Worm (Caenorhabditis elegans) whole organism, mixed stage, embryonic: ENCODE results near the gene Y73C8B.2.
A peak's percentile ranks its signal among the peaks of the same experiment; 100 is the strongest.

Experiments used
- M03D4.4 ChIP-seq: sonication (generic microtip); optimal IDR thresholded peaks from 2 replicates; lab custom pipeline; 2017; ENCODE audit warnings: mild to moderate bottlenecking, missing genetic modification characterization, missing compliant biosample characterization
- bed-3 ChIP-seq: fragments of 200-800 bp; sonication (Bioruptor generic); optimal IDR thresholded peaks from 3 replicates; lab custom pipeline; 2018; ENCODE audit warnings: mild to moderate bottlenecking, missing genetic modification characterization, moderate library complexity, missing compliant biosample characterization
- blmp-1 ChIP-seq: fragments of 150-350 bp; optimal IDR thresholded peaks from 2 replicates; lab custom pipeline; 2014; ENCODE audit warnings: missing biosample characterization, missing genetic modification characterization
- ceh-39 ChIP-seq: fragments of 150-350 bp; optimal IDR thresholded peaks from 2 replicates; lab custom pipeline; 2014; ENCODE audit warnings: missing biosample characterization, missing genetic modification characterization
- ceh-43 ChIP-seq: fragments of 200-800 bp; sonication (Bioruptor generic); optimal IDR thresholded peaks from 2 replicates; lab custom pipeline; 2018; ENCODE audit warnings: mild to moderate bottlenecking, missing genetic modification characterization, moderate library complexity, missing compliant biosample characterization
- ceh-83 ChIP-seq: fragments of 200-800 bp; sonication (Bioruptor generic); optimal IDR thresholded peaks from 2 replicates; lab custom pipeline; 2018; ENCODE audit warnings: mild to moderate bottlenecking, missing genetic modification characterization, missing compliant biosample characterization
- ces-1 ChIP-seq: fragments of 150-350 bp; optimal IDR thresholded peaks from 2 replicates; lab custom pipeline; 2014; ENCODE audit warnings: missing biosample characterization, missing genetic modification reagents, missing genetic modification characterization
- cnd-1 ChIP-seq: fragments of 200-800 bp; sonication (Bioruptor generic); optimal IDR thresholded peaks from 2 replicates; lab custom pipeline; 2018; ENCODE audit warnings: mild to moderate bottlenecking, missing genetic modification characterization, missing compliant biosample characterization
- drap-1 ChIP-seq: fragments of 200-800 bp; sonication (Bioruptor generic); optimal IDR thresholded peaks from 3 replicates; lab custom pipeline; 2018; ENCODE audit warnings: mild to moderate bottlenecking, missing genetic modification characterization, missing compliant biosample characterization
- elt-3 ChIP-seq: fragments of 150-350 bp; optimal IDR thresholded peaks from 2 replicates; lab custom pipeline; 2014; ENCODE audit warnings: missing biosample characterization, missing genetic modification characterization
- flh-1 ChIP-seq: fragments of 200-800 bp; sonication (Bioruptor generic); optimal IDR thresholded peaks from 2 replicates; lab custom pipeline; 2018; ENCODE audit warnings: mild to moderate bottlenecking, missing genetic modification characterization, moderate library complexity, missing compliant biosample characterization
- ham-2 ChIP-seq: fragments of 200-800 bp; sonication (Bioruptor generic); optimal IDR thresholded peaks from 2 replicates; lab custom pipeline; 2018; ENCODE audit warnings: mild to moderate bottlenecking, missing genetic modification characterization, missing compliant biosample characterization
- hlh-1 ChIP-seq: fragments of 150-350 bp; optimal IDR thresholded peaks from 2 replicates; lab custom pipeline; 2014; ENCODE audit warnings: missing biosample characterization, missing genetic modification reagents, missing genetic modification characterization
- lin-13 ChIP-seq: fragments of 150-350 bp; optimal IDR thresholded peaks from 2 replicates; lab custom pipeline; 2014; ENCODE audit warnings: missing biosample characterization, missing genetic modification characterization
- lin-32 ChIP-seq: fragments of 200-800 bp; sonication (Bioruptor generic); optimal IDR thresholded peaks from 2 replicates; lab custom pipeline; 2018; ENCODE audit warnings: mild to moderate bottlenecking, missing genetic modification characterization, missing compliant biosample characterization
- mab-5 ChIP-seq: fragments of 150-350 bp; optimal IDR thresholded peaks from 2 replicates; lab custom pipeline; 2014; ENCODE audit warnings: missing biosample characterization, missing genetic modification characterization
- mep-1 ChIP-seq: fragments of 150-350 bp; optimal IDR thresholded peaks from 2 replicates; lab custom pipeline; 2017; ENCODE audit warnings: missing biosample characterization, missing genetic modification reagents, missing genetic modification characterization, inconsistent platforms
- mls-2 ChIP-seq: sonication (generic microtip); optimal IDR thresholded peaks from 2 replicates; lab custom pipeline; 2016; ENCODE audit warnings: mild to moderate bottlenecking, missing genetic modification characterization, moderate library complexity, missing compliant biosample characterization
- nhr-12 ChIP-seq: fragments of 150-350 bp; optimal IDR thresholded peaks from 2 replicates; lab custom pipeline; 2014; ENCODE audit warnings: missing biosample characterization, missing genetic modification characterization
- nhr-2 ChIP-seq: fragments of 150-350 bp; optimal IDR thresholded peaks from 2 replicates; lab custom pipeline; 2014; ENCODE audit warnings: missing biosample characterization, missing genetic modification characterization
- nhr-237 ChIP-seq: fragments of 150-350 bp; optimal IDR thresholded peaks from 2 replicates; lab custom pipeline; 2014; ENCODE audit warnings: missing biosample characterization, missing genetic modification characterization
- nhr-28 ChIP-seq: fragments of 150-350 bp; optimal IDR thresholded peaks from 2 replicates; lab custom pipeline; 2014; ENCODE audit warnings: missing biosample characterization, missing genetic modification characterization
- nhr-76 ChIP-seq: sonication (generic microtip); optimal IDR thresholded peaks from 2 replicates; lab custom pipeline; 2017; ENCODE audit warnings: missing biosample characterization, missing genetic modification characterization
- pha-4 ChIP-seq: fragments of 150-350 bp; optimal IDR thresholded peaks from 2 replicates; lab custom pipeline; 2018; ENCODE audit warnings: missing biosample characterization, missing genetic modification reagents, missing genetic modification characterization
- sem-2 ChIP-seq: fragments of 200-800 bp; sonication (Bioruptor generic); optimal IDR thresholded peaks from 2 replicates; lab custom pipeline; 2018; ENCODE audit warnings: mild to moderate bottlenecking, missing genetic modification characterization, missing compliant biosample characterization
- snpc-4 ChIP-seq: fragments of 150-350 bp; optimal IDR thresholded peaks from 2 replicates; lab custom pipeline; 2014; ENCODE audit warnings: missing biosample characterization, missing genetic modification characterization
- sptf-1 ChIP-seq: sonication (generic microtip); optimal IDR thresholded peaks from 2 replicates; lab custom pipeline; 2017; ENCODE audit warnings: mild to moderate bottlenecking, missing genetic modification characterization, moderate library complexity, missing compliant biosample characterization
- tbx-8 ChIP-seq: fragments of 200-800 bp; sonication (Bioruptor generic); optimal IDR thresholded peaks from 2 replicates; lab custom pipeline; 2018; ENCODE audit warnings: mild to moderate bottlenecking, missing genetic modification characterization, moderate library complexity, missing compliant biosample characterization
- unc-120 ChIP-seq: sonication (generic microtip); optimal IDR thresholded peaks from 2 replicates; lab custom pipeline; 2017; ENCODE audit warnings: missing genetic modification characterization, missing compliant biosample characterization; ENCODE audit not compliant: poor library complexity, severe bottlenecking
- unc-39 ChIP-seq: fragments of 150-350 bp; optimal IDR thresholded peaks from 2 replicates; lab custom pipeline; 2014; ENCODE audit warnings: missing biosample characterization, missing genetic modification characterization
- unc-62 ChIP-seq: fragments of 150-350 bp; optimal IDR thresholded peaks from 2 replicates; lab custom pipeline; 2014; ENCODE audit warnings: missing biosample characterization, missing genetic modification reagents, missing genetic modification characterization
- zip-8 ChIP-seq: fragments of 150-350 bp; optimal IDR thresholded peaks from 2 replicates; lab custom pipeline; 2014; ENCODE audit warnings: missing biosample characterization, missing genetic modification characterization
- ztf-11 ChIP-seq: fragments of 150-350 bp; optimal IDR thresholded peaks from 2 replicates; lab custom pipeline; 2014; ENCODE audit warnings: missing biosample characterization, missing genetic modification characterization

Y73C8B.2 gene

DNA sequence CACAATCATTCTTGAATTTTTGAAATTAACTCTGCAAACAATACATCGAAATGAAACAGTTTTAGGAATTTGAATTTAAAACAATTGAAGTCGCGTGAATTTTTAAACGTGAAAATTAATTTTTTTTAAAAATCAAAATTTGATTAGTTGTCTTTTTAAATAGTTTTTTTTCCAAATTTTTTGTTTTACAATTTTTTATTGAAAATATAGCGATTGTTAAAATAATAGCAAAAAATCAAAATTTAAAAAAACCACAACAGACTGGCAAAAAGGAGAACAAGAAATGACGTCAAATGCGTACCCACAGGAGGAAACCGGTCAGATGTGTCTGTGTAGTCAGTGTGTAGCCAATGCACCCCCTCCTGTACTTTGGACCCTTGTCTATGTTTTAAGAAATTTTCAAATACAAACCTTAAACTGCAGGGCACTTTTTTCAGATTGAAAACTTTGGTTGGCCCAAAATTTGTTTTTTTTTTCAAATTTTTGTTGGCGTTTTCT is 2.1 kb upstream of the Y73C8B.2 start, which contains the start of the genes Y73C8B.1 and Y73C8B.5:
Y73C8B.1 (minus strand) TSS at position 51 of the 498 bp plus-strand sequence.
Y73C8B.5 (plus strand) TSS at position 437 of the 498 bp plus-strand sequence.
- no peak for TF ChIP-seq zip-8 (tag; lab: Kevin White, UChicago)
- TF ChIP-seq mab-5 (tag; lab: Kevin White, UChicago), result no peak
- no peak for TF ChIP-seq ces-1 (GFP tag; lab: Kevin White, UChicago)
- no peak for TF ChIP-seq pha-4
- no peak for TF ChIP-seq snpc-4 (tag; lab: Kevin White, UChicago)
- TF ChIP-seq sem-2, result no peak
- TF ChIP-seq M03D4.4 (tag; lab: Kevin White, UChicago), result no peak

DNA sequence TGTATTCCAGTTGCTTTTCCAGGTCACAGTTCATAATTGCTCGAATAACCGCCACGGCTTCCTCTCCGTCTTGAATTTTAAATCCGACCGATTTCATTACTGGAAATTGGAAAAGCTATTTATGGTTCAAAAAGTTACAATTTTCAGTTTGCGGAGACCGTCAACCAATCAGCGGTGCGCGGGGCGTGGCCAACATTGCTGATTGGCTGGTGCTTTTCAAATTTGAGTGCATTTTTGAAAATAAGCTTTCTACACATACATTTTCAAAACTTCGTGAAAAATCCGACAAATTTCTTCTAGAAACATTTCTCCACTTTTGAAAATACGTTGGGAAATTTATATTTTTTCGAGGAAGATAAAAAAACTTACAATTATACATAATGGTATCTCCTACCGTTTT is 1.0 kb upstream of the Y73C8B.2 start:
- TF ChIP-seq ztf-11 (tag; lab: Kevin White, UChicago) (no peak), nhr-2 (tag; lab: Kevin White, UChicago) (no peak), lin-32 (GFP tag; lab: Kevin White, UChicago) (no peak), tbx-8 (GFP tag; lab: Kevin White, UChicago) (no peak), unc-62 (GFP tag; lab: Kevin White, UChicago) (no peak), mab-5 (tag; lab: Kevin White, UChicago) (no peak), ceh-43 (no peak), nhr-12 (tag; lab: Kevin White, UChicago) (no peak), blmp-1 (no peak), nhr-28 (tag; lab: Kevin White, UChicago) (no peak), elt-3 (tag; lab: Kevin White, UChicago) (no peak), drap-1 (GFP tag; lab: Kevin White, UChicago) (no peak), unc-39 (no peak), ceh-39 (tag; lab: Kevin White, UChicago) (no peak), hlh-1 (tag; lab: Kevin White, UChicago) (no peak), pha-4 (no peak), sptf-1 (no peak), sem-2 (no peak), bed-3 (GFP tag; lab: Kevin White, UChicago) (no peak), mep-1 (tag; lab: Kevin White, UChicago) (no peak)

DNA sequence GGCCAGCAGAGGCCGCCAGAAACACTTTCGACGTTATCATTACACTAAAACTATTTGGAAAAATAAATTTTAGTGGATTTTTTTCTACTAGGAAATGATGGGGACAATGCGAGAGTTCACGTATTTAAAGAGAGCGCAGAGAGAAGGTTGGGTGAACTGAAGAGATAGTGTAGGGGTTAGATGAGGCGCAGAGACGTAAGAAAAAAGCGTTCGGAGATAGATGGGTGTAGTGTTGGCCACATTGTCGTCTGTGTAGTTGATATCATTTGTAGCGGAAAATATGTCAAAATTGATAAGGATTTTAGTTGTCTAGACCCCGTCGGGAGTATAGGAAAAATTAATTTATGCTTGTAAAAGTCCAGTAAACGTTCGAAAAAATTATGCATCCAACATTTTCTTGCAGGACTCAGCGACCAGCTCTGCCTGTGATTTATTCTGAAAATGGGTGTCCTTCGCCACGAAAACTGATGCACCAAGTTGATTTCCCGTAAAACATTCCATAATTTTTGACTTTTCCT is 1.7 kb downstream of the Y73C8B.2 start, which contains the start of the genes Y73C8B.3 and Y73C8B.9:
Y73C8B.3 (minus strand) TSS at position 147 of the 518 bp plus-strand sequence.
Y73C8B.9 (plus strand) TSS at position 468 of the 518 bp plus-strand sequence.
- TF ChIP-seq elt-3 (tag; lab: Kevin White, UChicago), result peak; percentile 46
- TF ChIP-seq sem-2, result no peak
- TF ChIP-seq pha-4, result no peak
- TF ChIP-seq nhr-28 (tag; lab: Kevin White, UChicago), result peak; percentile 4

DNA sequence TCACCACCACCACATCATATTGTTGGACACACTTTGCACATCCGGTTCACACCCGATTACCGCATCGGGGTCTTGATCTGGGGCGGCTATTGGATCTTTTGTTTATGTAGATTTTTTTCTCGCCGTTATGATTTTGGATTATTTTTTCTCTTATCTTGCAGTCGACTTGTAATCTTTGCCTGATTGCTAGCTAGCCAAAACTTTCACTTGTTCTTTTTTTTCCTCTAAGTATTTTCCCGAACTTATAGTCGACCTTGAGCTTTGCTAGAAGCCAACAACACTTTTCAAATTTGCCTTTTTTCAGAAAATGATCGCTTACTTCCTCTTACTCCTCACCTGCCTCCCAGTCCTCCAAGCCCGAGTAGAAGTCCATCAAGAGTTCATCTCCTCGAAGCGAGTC is 6.8 kb downstream of the Y73C8B.2 start, which contains the start of gene lag-2:
lag-2 (plus strand) TSS at position 301 of the 400 bp plus-strand sequence.
- TF ChIP-seq nhr-28 (tag; lab: Kevin White, UChicago), result no peak

DNA sequence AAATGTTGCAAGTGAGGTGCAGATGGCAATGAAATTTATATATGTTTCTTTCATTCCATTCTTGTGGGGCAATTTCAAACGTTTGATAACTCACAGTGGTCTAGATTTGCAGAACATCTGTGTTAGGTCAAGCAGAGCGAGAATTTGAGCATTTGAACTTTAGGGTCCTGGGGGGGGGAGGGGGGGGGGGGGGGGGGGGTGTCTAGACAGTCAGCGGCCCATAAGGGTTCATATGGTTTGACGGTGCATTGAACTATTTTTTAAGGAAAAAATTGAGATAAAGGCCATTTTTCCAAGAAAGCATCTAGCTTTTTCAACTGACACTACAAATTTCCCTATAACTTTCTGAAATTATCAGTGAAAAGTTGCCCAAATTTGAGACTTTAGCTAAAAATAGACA is 8.9 kb downstream of the Y73C8B.2 start:
- TF ChIP-seq ces-1 (GFP tag; lab: Kevin White, UChicago), result no peak
- no peak for TF ChIP-seq sem-2
- TF ChIP-seq nhr-28 (tag; lab: Kevin White, UChicago), result no peak
- TF ChIP-seq, all 35 proteins: peak for 0

DNA sequence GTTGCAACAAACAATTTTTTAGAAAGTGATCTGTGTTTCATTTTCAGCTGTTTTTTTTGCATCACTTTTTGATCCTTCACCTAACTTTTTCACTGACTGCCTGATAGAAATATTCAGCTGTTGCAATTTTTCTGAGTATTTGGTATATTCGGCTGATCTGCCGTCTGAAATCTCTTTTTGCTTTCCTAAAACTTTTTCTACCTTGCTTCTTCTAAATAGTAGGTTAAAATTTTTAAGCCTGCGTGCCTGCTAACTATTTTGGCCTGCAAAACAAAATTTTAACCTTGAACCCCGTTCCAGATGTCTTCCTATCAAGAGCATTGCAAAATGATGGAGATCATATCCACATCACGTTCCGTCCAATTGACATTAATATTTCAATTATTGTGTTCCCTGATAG is 18.6 kb downstream of the Y73C8B.2 start, which contains the start of gene srab-8:
srab-8 (plus strand) TSS at position 301 of the 400 bp plus-strand sequence.
- TF ChIP-seq pha-4, result no peak

DNA sequence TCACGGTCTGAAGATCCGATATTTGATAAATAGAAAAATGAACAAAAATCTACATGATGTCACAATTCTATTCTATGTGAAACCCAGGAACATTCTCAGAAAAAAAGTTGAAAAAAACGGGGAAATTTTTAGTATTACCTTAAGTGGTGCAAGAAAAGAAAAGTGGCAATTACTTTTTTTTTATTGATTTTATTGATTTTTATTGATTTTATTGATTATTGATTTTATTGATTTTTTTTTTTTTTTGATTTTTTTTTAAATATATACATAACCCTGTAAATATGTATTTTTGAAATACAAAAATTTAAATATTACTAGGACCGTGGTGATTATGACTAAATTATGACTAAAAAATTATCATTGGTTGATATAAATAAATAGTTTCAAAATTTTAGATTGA is 23.2 kb downstream of the Y73C8B.2 start:
- TF ChIP-seq drap-1 (GFP tag; lab: Kevin White, UChicago) (no peak), sem-2 (no peak), blmp-1 (no peak), nhr-28 (tag; lab: Kevin White, UChicago) (no peak), ceh-83 (GFP tag; lab: Kevin White, UChicago) (no peak), bed-3 (GFP tag; lab: Kevin White, UChicago) (no peak), nhr-76 (no peak), lin-32 (GFP tag; lab: Kevin White, UChicago) (no peak), ham-2 (GFP tag; lab: Kevin White, UChicago) (no peak), mls-2 (tag; lab: Kevin White, UChicago) (no peak), nhr-237 (tag; lab: Kevin White, UChicago) (no peak), zip-8 (tag; lab: Kevin White, UChicago) (no peak), mab-5 (tag; lab: Kevin White, UChicago) (no peak), lin-13 (tag; lab: Kevin White, UChicago) (no peak), nhr-12 (tag; lab: Kevin White, UChicago) (no peak), hlh-1 (tag; lab: Kevin White, UChicago) (no peak), unc-120 (tag; lab: Kevin White, UChicago) (no peak), cnd-1 (tag; lab: Kevin White, UChicago) (no peak), unc-39 (no peak), flh-1 (GFP tag; lab: Kevin White, UChicago) (no peak)
